Worm (Caenorhabditis elegans) whole organism, young adult: ENCODE data around the gene R10E9.2.

Experiments used
- C06A6.2 ChIP-seq: fragments of 200-800 bp; sonication (Bioruptor generic); conservative IDR thresholded peaks from 2 replicates; pipeline ENCODE4 v1.3.6; 2022; ENCODE audit warnings: missing genetic modification characterization, missing compliant biosample characterization
- C17E4.6 ChIP-seq: fragments of 200-800 bp; sonication (Bioruptor generic); IDR thresholded peaks from 2 replicates; pipeline ENCODE4 v1.3.6; 2022; ENCODE audit warnings: missing genetic modification reagents, missing genetic modification characterization, missing compliant biosample characterization
- D2030.7 ChIP-seq: fragments of 200-800 bp; sonication (Bioruptor generic); IDR thresholded peaks from 2 replicates; pipeline ENCODE4 v1.3.6; 2022; ENCODE audit warnings: missing genetic modification reagents, missing genetic modification characterization, missing compliant biosample characterization
- F23B12.7 ChIP-seq: sonication (generic microtip); optimal IDR thresholded peaks from 2 replicates; lab custom pipeline; 2017; ENCODE audit warnings: missing genetic modification characterization, mild to moderate bottlenecking, missing compliant biosample characterization, antibody characterized with exemption, moderate library complexity; ENCODE audit not compliant: insufficient read depth
- F49E8.2 ChIP-seq: sonication (generic microtip); optimal IDR thresholded peaks from 3 replicates; lab custom pipeline; 2017; ENCODE audit warnings: missing genetic modification characterization, mild to moderate bottlenecking, missing compliant biosample characterization, antibody characterized with exemption, moderate library complexity; ENCODE audit not compliant: insufficient read depth
- F57C9.4 ChIP-seq: sonication (generic microtip); optimal IDR thresholded peaks from 2 replicates; lab custom pipeline; 2017; ENCODE audit warnings: mild to moderate bottlenecking, missing genetic modification characterization, missing compliant biosample characterization
- K11D2.4 ChIP-seq: fragments of 200-800 bp; sonication (Bioruptor generic); IDR thresholded peaks from 2 replicates; pipeline ENCODE4 v1.3.6; 2022; ENCODE audit warnings: missing genetic modification reagents, missing genetic modification characterization, missing compliant biosample characterization
- K12H6.12 ChIP-seq: fragments of 200-800 bp; sonication (Bioruptor generic); optimal IDR thresholded peaks from 2 replicates; lab custom pipeline; 2018; ENCODE audit warnings: mild to moderate bottlenecking, missing genetic modification characterization, missing compliant biosample characterization
- Y95B8A.8 ChIP-seq: fragments of 200-800 bp; sonication (Bioruptor generic); IDR thresholded peaks from 2 replicates; pipeline ENCODE4 v1.3.6; 2022; ENCODE audit warnings: missing genetic modification reagents, missing genetic modification characterization, missing compliant biosample characterization
- akir-1 ChIP-seq: fragments of 200-800 bp; sonication (Bioruptor generic); optimal IDR thresholded peaks from 2 replicates; lab custom pipeline; 2018; ENCODE audit warnings: mild to moderate bottlenecking, missing genetic modification characterization, moderate library complexity, missing compliant biosample characterization
- ama-1 ChIP-seq, 3 experiments: fragments of 150-350 bp in 1 of 3; sonication (generic microtip) in 2 of 3; optimal IDR thresholded peaks; 2 replicates each; lab custom pipeline; 2014 to 2018; ENCODE audit warnings: missing biosample characterization in 2 of 3, missing genetic modification characterization in 2 of 3, missing genetic modification reagents in 2 of 3
- aptf-3 ChIP-seq: fragments of 200-800 bp; sonication (Bioruptor generic); IDR thresholded peaks from 2 replicates; pipeline ENCODE4 v1.3.6; 2022; ENCODE audit warnings: missing genetic modification characterization, missing compliant biosample characterization
- cebp-1 ChIP-seq, 2 experiments: fragments of 200-800 bp in 1 of 2; sonication (Bioruptor generic) in 1 of 2; sonication (generic microtip) in 1 of 2; IDR thresholded peaks in 1 of 2; optimal IDR thresholded peaks in 1 of 2; 2 replicates each; pipeline versions ENCODE4 v1.3.6 to Lab custom; 2017 to 2022; ENCODE audit warnings: missing compliant biosample characterization in 2 of 2, missing genetic modification characterization in 2 of 2, mild to moderate bottlenecking in 1 of 2, missing genetic modification reagents in 1 of 2, moderate library complexity in 1 of 2
- ceh-27 ChIP-seq: fragments of 200-800 bp; sonication (Bioruptor generic); optimal IDR thresholded peaks from 2 replicates; lab custom pipeline; 2018; ENCODE audit warnings: mild to moderate bottlenecking, missing genetic modification characterization, moderate library complexity, missing compliant biosample characterization
- ceh-91 ChIP-seq: fragments of 200-800 bp; sonication (Bioruptor generic); IDR thresholded peaks from 2 replicates; pipeline ENCODE4 v1.3.6; 2022; ENCODE audit warnings: missing genetic modification reagents, missing genetic modification characterization, missing compliant biosample characterization
- die-1 ChIP-seq: sonication (generic microtip); optimal IDR thresholded peaks from 2 replicates; lab custom pipeline; 2016; ENCODE audit warnings: missing genotype, mild to moderate bottlenecking, missing genetic modification characterization, missing compliant biosample characterization
- dpff-1 ChIP-seq: sonication (generic microtip); optimal IDR thresholded peaks from 2 replicates; lab custom pipeline; 2017; ENCODE audit warnings: mild to moderate bottlenecking, missing genetic modification characterization, missing compliant biosample characterization
- dpl-1 ChIP-seq: fragments of 150-350 bp; optimal IDR thresholded peaks from 2 replicates; lab custom pipeline; 2014; ENCODE audit warnings: missing biosample characterization, missing genetic modification reagents, missing genetic modification characterization
- fkh-3 ChIP-seq: sonication (generic microtip); optimal IDR thresholded peaks from 2 replicates; lab custom pipeline; 2016; ENCODE audit warnings: mild to moderate bottlenecking, missing genetic modification characterization, missing compliant biosample characterization
- hlh-12 ChIP-seq: sonication (generic microtip); optimal IDR thresholded peaks from 2 replicates; lab custom pipeline; 2016; ENCODE audit warnings: missing genetic modification characterization, missing compliant biosample characterization
- hlh-26 ChIP-seq: fragments of 200-800 bp; sonication (Bioruptor generic); conservative IDR thresholded peaks from 2 replicates; pipeline ENCODE4 v1.3.6; 2022; ENCODE audit warnings: missing genetic modification reagents, missing genetic modification characterization, missing compliant biosample characterization
- hmg-1.2 ChIP-seq: fragments of 200-800 bp; sonication (Bioruptor generic); IDR thresholded peaks from 2 replicates; pipeline ENCODE4 v1.3.6; 2022; ENCODE audit warnings: missing genetic modification reagents, missing genetic modification characterization, missing compliant biosample characterization
- hsf-1 ChIP-seq: fragments of 200-800 bp; sonication (Bioruptor generic); IDR thresholded peaks from 2 replicates; pipeline ENCODE4 v1.3.6; 2022; ENCODE audit warnings: missing genetic modification reagents, missing genetic modification characterization, missing compliant biosample characterization
- let-526 ChIP-seq: fragments of 200-800 bp; sonication (Bioruptor generic); IDR thresholded peaks from 2 replicates; pipeline ENCODE4 v1.3.6; 2022; ENCODE audit warnings: missing genetic modification reagents, missing genetic modification characterization, missing compliant biosample characterization
- let-607 ChIP-seq, 2 experiments: fragments of 200-800 bp in 1 of 2; sonication (Bioruptor generic) in 1 of 2; sonication (generic microtip) in 1 of 2; optimal IDR thresholded peaks; 2 replicates each; lab custom pipeline; 2016 to 2018; ENCODE audit warnings: mild to moderate bottlenecking in 2 of 2, missing compliant biosample characterization in 2 of 2, missing genetic modification characterization in 2 of 2, moderate library complexity in 2 of 2, missing genotype in 1 of 2
- lin-54 ChIP-seq: fragments of 200-800 bp; sonication (Bioruptor generic); optimal IDR thresholded peaks from 2 replicates; lab custom pipeline; 2018; ENCODE audit warnings: mild to moderate bottlenecking, missing genetic modification characterization, missing compliant biosample characterization
- madf-10 ChIP-seq: sonication (generic microtip); optimal IDR thresholded peaks from 2 replicates; lab custom pipeline; 2016; ENCODE audit warnings: mild to moderate bottlenecking, missing genetic modification characterization, missing compliant biosample characterization
- madf-3 ChIP-seq: fragments of 200-800 bp; sonication (Bioruptor generic); IDR thresholded peaks from 2 replicates; pipeline ENCODE4 v1.3.6; 2022; ENCODE audit warnings: missing genetic modification reagents, missing genetic modification characterization, missing compliant biosample characterization
- mxl-1 ChIP-seq: sonication (generic microtip); optimal IDR thresholded peaks from 2 replicates; lab custom pipeline; 2016; ENCODE audit warnings: missing genetic modification characterization, missing compliant biosample characterization
- pbrm-1 ChIP-seq: fragments of 200-800 bp; sonication (Bioruptor generic); IDR thresholded peaks from 2 replicates; pipeline ENCODE4 v1.3.6; 2022; ENCODE audit warnings: missing genetic modification reagents, missing genetic modification characterization, missing compliant biosample characterization
- repo-1 ChIP-seq: sonication (generic microtip); optimal IDR thresholded peaks from 2 replicates; lab custom pipeline; 2017; ENCODE audit warnings: mild to moderate bottlenecking, missing genetic modification characterization, missing compliant biosample characterization
- rpc-1 ChIP-seq, 2 experiments: fragments of 150-350 bp in 1 of 2; sonication (generic microtip) in 1 of 2; optimal IDR thresholded peaks; 2 replicates each; lab custom pipeline; 2014 to 2018; ENCODE audit warnings: missing biosample characterization in 1 of 2, missing genetic modification characterization in 1 of 2, missing genetic modification reagents in 1 of 2, missing genotype in 1 of 2
- sdz-38 ChIP-seq: sonication (generic microtip); optimal IDR thresholded peaks from 2 replicates; lab custom pipeline; 2016; ENCODE audit warnings: missing genotype, missing genetic modification characterization, missing compliant biosample characterization
- sea-2 ChIP-seq: fragments of 200-800 bp; sonication (Bioruptor generic); IDR thresholded peaks from 2 replicates; pipeline ENCODE4 v1.3.6; 2022; ENCODE audit warnings: missing genetic modification characterization, missing compliant biosample characterization
- snpc-1.1 ChIP-seq: sonication (generic microtip); optimal IDR thresholded peaks from 2 replicates; lab custom pipeline; 2017; ENCODE audit warnings: missing genetic modification characterization, mild to moderate bottlenecking, missing compliant biosample characterization, antibody characterized with exemption, moderate library complexity, missing genotype, missing genetic modification reagents; ENCODE audit not compliant: insufficient read depth
- somi-1 ChIP-seq: fragments of 200-800 bp; sonication (Bioruptor generic); optimal IDR thresholded peaks from 2 replicates; lab custom pipeline; 2018; ENCODE audit warnings: mild to moderate bottlenecking, missing genetic modification characterization, missing compliant biosample characterization
- tlf-1 ChIP-seq: fragments of 200-800 bp; sonication (Bioruptor generic); optimal IDR thresholded peaks from 2 replicates; lab custom pipeline; 2018; ENCODE audit warnings: mild to moderate bottlenecking, missing genetic modification characterization, missing compliant biosample characterization
- zim-3 ChIP-seq: sonication (generic microtip); optimal IDR thresholded peaks from 2 replicates; lab custom pipeline; 2017; ENCODE audit warnings: mild to moderate bottlenecking, missing genetic modification characterization, moderate library complexity, missing compliant biosample characterization
- ztf-28 ChIP-seq: fragments of 200-800 bp; sonication (Bioruptor generic); IDR thresholded peaks from 2 replicates; pipeline ENCODE4 v1.3.6; 2022; ENCODE audit warnings: missing genetic modification reagents, missing genetic modification characterization, missing compliant biosample characterization

Gene R10E9.2

ce11 chrIII:3956293-3956692, 7.8 kb downstream of the R10E9.2 start, which contains the start of gene F37A8.5:
TSS of gene F37A8.5 (plus strand) at chrIII:3956624.
- TF ChIP-seq madf-3 (GFP tag; lab: Robert Waterston, UW) (no peak), F49E8.2 (no peak), sea-2 (no peak), let-526 (GFP tag; lab: Robert Waterston, UW) (no peak), D2030.7 (GFP tag; lab: Robert Waterston, UW) (no peak), C17E4.6 (no peak), C06A6.2 (no peak), hlh-12 (tag; lab: Kevin White, UChicago) (no peak), K11D2.4 (GFP tag; lab: Robert Waterston, UW) (no peak)

- TF ChIP-seq Y95B8A.8 = 0 out of 2 replicates have a peak, but pooled peaks have one; percentile 13
- TF ChIP-seq F23B12.7 (tag; lab: Kevin White, UChicago) = no peak
- peak; percentile 63; the same call in 1 of the 2 replicates for TF ChIP-seq hmg-1.2 (GFP tag; lab: Robert Waterston, UW)
- 0 out of 2 replicates have a peak, but pooled peaks have one; percentile 24 for TF ChIP-seq ztf-28 (GFP tag; lab: Robert Waterston, UW)
These were observed 8.5 kb downstream of the R10E9.2 start for ce11 chrIII:3955674-3956073.

ce11 chrIII:3954828-3955227, 9.3 kb downstream of the R10E9.2 start:
- no peak for TF ChIP-seq repo-1 (tag; lab: Kevin White, UChicago)
- TF ChIP-seq madf-10 (tag; lab: Kevin White, UChicago) = no peak
- no peak for TF ChIP-seq snpc-1.1 (tag; lab: Kevin White, UChicago)
- no peak for TF ChIP-seq zim-3 (tag; lab: Kevin White, UChicago)
- TF ChIP-seq mxl-1 (tag; lab: Kevin White, UChicago) = no peak
- TF ChIP-seq hsf-1 (GFP tag; lab: Robert Waterston, UW) = no peak
- no peak for TF ChIP-seq sdz-38 (tag; lab: Kevin White, UChicago)
- no peak for TF ChIP-seq cebp-1 (GFP tag; IDR thresholded peaks at IDR 0.05; lab: Robert Waterston, UW)
- no peak for TF ChIP-seq cebp-1 (tag; optimal IDR thresholded peaks at IDR 0.05; lab: Kevin White, UChicago)
- TF ChIP-seq aptf-3 (GFP tag; lab: Robert Waterston, UW) = no peak
- TF ChIP-seq F57C9.4 (tag; lab: Kevin White, UChicago) = no peak
- TF ChIP-seq die-1 (tag; lab: Kevin White, UChicago) = no peak
- TF ChIP-seq hlh-26 (GFP tag; lab: Robert Waterston, UW) = no peak
- TF ChIP-seq let-607 (tag; optimal IDR thresholded peaks at IDR 0.05; lab: Kevin White, UChicago) = no peak
- no peak for TF ChIP-seq F23B12.7 (tag; lab: Kevin White, UChicago)
- no peak for TF ChIP-seq dpl-1 (GFP tag; lab: Kevin White, UChicago)
- no peak for TF ChIP-seq K12H6.12 (tag; lab: Kevin White, UChicago)
- TF ChIP-seq akir-1 (GFP tag; lab: Kevin White, UChicago) = no peak
- no peak for TF ChIP-seq lin-54 (GFP tag; lab: Kevin White, UChicago)
- TF ChIP-seq ceh-91 (GFP tag; lab: Robert Waterston, UW) = no peak
- TF ChIP-seq, all 124 proteins: peak for 0

- TF ChIP-seq hmg-1.2 (GFP tag; lab: Robert Waterston, UW) (no peak), cebp-1 (GFP tag; IDR thresholded peaks at IDR 0.05; lab: Robert Waterston, UW) (no peak), cebp-1 (tag; optimal IDR thresholded peaks at IDR 0.05; lab: Kevin White, UChicago) (peak; percentile 36), fkh-3 (tag; lab: Kevin White, UChicago) (no peak), ama-1 (optimal IDR thresholded peaks at IDR 0.05; lab: Kevin White, UChicago) (peak; percentile 23), ama-1 (GFP tag; optimal IDR thresholded peaks at IDR 0.05; lab: Kevin White, UChicago) (no peak), Y95B8A.8 (no peak), pbrm-1 (no peak), dpff-1 (tag; lab: Kevin White, UChicago) (no peak), C17E4.6 (no peak), tlf-1 (GFP tag; lab: Kevin White, UChicago) (no peak), die-1 (tag; lab: Kevin White, UChicago) (no peak), rpc-1 (optimal IDR thresholded peaks at IDR 0.05; lab: Kevin White, UChicago) (no peak), rpc-1 (tag; optimal IDR thresholded peaks at IDR 0.05; lab: Kevin White, UChicago) (no peak), ceh-27 (GFP tag; lab: Kevin White, UChicago) (no peak), somi-1 (GFP tag; lab: Kevin White, UChicago) (peak; percentile 49), lin-54 (GFP tag; lab: Kevin White, UChicago) (no peak), C06A6.2 (0 out of 2 replicates have a peak, but pooled peaks have one; percentile 11)
These were observed 9.9 kb downstream of the R10E9.2 start for ce11 chrIII:3954220-3954619.
